Worm (Caenorhabditis elegans): ENCODE measurements around the gene K07E3.1.

- no peak for TF ChIP-seq unc-62 (GFP tag; optimal IDR thresholded peaks at IDR 0.05)
- no peak for TF ChIP-seq unc-30 (tag; optimal IDR thresholded peaks at IDR 0.05)
- TF ChIP-seq ztf-11 (tag; optimal IDR thresholded peaks at IDR 0.05): no peak
- no peak for TF ChIP-seq mab-9 (GFP tag; IDR thresholded peaks at IDR 0.05)
- no peak for TF ChIP-seq nhr-11 (tag; optimal IDR thresholded peaks at IDR 0.05)
- no peak for TF ChIP-seq lsy-2 (tag; optimal IDR thresholded peaks at IDR 0.05)
- TF ChIP-seq nhr-237 (tag; optimal IDR thresholded peaks at IDR 0.05): no peak
- TF ChIP-seq ceh-82 (tag; optimal IDR thresholded peaks at IDR 0.05): no peak
Measured at ce11 chrX:8078899-8079298, 31.3 kb upstream of the K07E3.1 start.
